Worm (Caenorhabditis elegans) whole organism, L4 larva: ENCODE results near the gene str-225.

ENCODE experiments used
- D1046.2 ChIP-seq: fragments of 200-800 bp; sonication (Bioruptor generic); IDR thresholded peaks from 2 replicates; pipeline ENCODE4 v1.3.6; 2022; ENCODE audit warnings: missing genetic modification characterization, missing compliant biosample characterization
- F37D6.2 ChIP-seq: sonication (generic microtip); optimal IDR thresholded peaks from 2 replicates; lab custom pipeline; 2016; ENCODE audit warnings: mild to moderate bottlenecking, missing genetic modification characterization, missing compliant biosample characterization
- Y105C5A.15 ChIP-seq: fragments of 200-800 bp; sonication (Bioruptor generic); IDR thresholded peaks from 2 replicates; pipeline ENCODE4 v1.3.6; 2022; ENCODE audit warnings: missing genetic modification characterization, missing compliant biosample characterization
- Y5F2A.4 ChIP-seq: fragments of 200-800 bp; sonication (Bioruptor generic); optimal IDR thresholded peaks from 2 replicates; lab custom pipeline; 2018; ENCODE audit warnings: mild to moderate bottlenecking, missing genetic modification characterization, missing compliant biosample characterization
- Y75B8A.6 ChIP-seq: fragments of 200-800 bp; sonication (Bioruptor generic); IDR thresholded peaks from 2 replicates; pipeline ENCODE4 v1.3.6; 2022; ENCODE audit warnings: missing genetic modification reagents, missing genetic modification characterization, missing compliant biosample characterization
- ZK337.2 ChIP-seq: fragments of 200-800 bp; sonication (Bioruptor generic); IDR thresholded peaks from 2 replicates; pipeline ENCODE4 v1.3.6; 2022; ENCODE audit warnings: missing genetic modification reagents, missing genetic modification characterization, missing compliant biosample characterization
- ceh-20 ChIP-seq: fragments of 200-800 bp; sonication (Bioruptor generic); IDR thresholded peaks from 2 replicates; pipeline ENCODE4 v1.3.6; 2022; ENCODE audit warnings: missing genetic modification reagents, missing genetic modification characterization, missing compliant biosample characterization
- ceh-62 ChIP-seq: sonication (generic microtip); optimal IDR thresholded peaks from 2 replicates; lab custom pipeline; 2017; ENCODE audit warnings: missing biosample characterization, missing genetic modification characterization
- ceh-82 ChIP-seq: sonication (generic microtip); optimal IDR thresholded peaks from 2 replicates; lab custom pipeline; 2017; ENCODE audit warnings: missing biosample characterization, missing genetic modification characterization
- dmd-6 ChIP-seq: fragments of 200-800 bp; sonication (Bioruptor generic); IDR thresholded peaks from 2 replicates; pipeline ENCODE4 v1.3.6; 2022; ENCODE audit warnings: missing genetic modification reagents, missing genetic modification characterization, missing compliant biosample characterization
- dpl-1 ChIP-seq: fragments of 150-350 bp; optimal IDR thresholded peaks from 2 replicates; lab custom pipeline; 2014; ENCODE audit warnings: missing biosample characterization, missing genetic modification reagents, missing genetic modification characterization
- egl-27 ChIP-seq: sonication (generic microtip); optimal IDR thresholded peaks from 3 replicates; lab custom pipeline; 2017; ENCODE audit warnings: missing biosample characterization, missing genetic modification reagents, missing genetic modification characterization
- fkh-10 ChIP-seq: fragments of 150-350 bp; optimal IDR thresholded peaks from 2 replicates; lab custom pipeline; 2014; ENCODE audit warnings: missing biosample characterization, missing genetic modification reagents, missing genetic modification characterization
- hif-1 ChIP-seq, 2 experiments: sonication (generic microtip); optimal IDR thresholded peaks; 2 replicates each; lab custom pipeline; 2016 to 2017; ENCODE audit warnings: missing compliant biosample characterization in 2 of 2, missing genetic modification characterization in 2 of 2, missing genetic modification reagents in 2 of 2, missing genotype in 2 of 2, mild to moderate bottlenecking in 1 of 2
- hmg-1.1 ChIP-seq: fragments of 200-800 bp; sonication (Bioruptor generic); IDR thresholded peaks from 2 replicates; pipeline ENCODE4 v1.3.6; 2022; ENCODE audit warnings: missing genetic modification reagents, missing genetic modification characterization, missing compliant biosample characterization
- lin-13 ChIP-seq: fragments of 150-350 bp; optimal IDR thresholded peaks from 2 replicates; lab custom pipeline; 2014; ENCODE audit warnings: missing biosample characterization, missing genetic modification reagents, missing genetic modification characterization
- lin-15B ChIP-seq: fragments of 150-350 bp; sonication (generic microtip); optimal IDR thresholded peaks from 3 replicates; lab custom pipeline; 2014; ENCODE audit warnings: missing biosample characterization, missing genetic modification characterization
- lin-38 ChIP-seq: fragments of 200-800 bp; sonication (Bioruptor generic); IDR thresholded peaks from 2 replicates; pipeline ENCODE4 v1.3.6; 2022; ENCODE audit warnings: missing genetic modification reagents, missing genetic modification characterization, missing compliant biosample characterization
- lin-39 ChIP-seq: fragments of 150-350 bp; optimal IDR thresholded peaks from 2 replicates; lab custom pipeline; 2014; ENCODE audit warnings: missing biosample characterization, missing genetic modification reagents, missing genetic modification characterization
- lsy-2 ChIP-seq, 2 experiments: fragments of 150-350 bp in 1 of 2; sonication (generic microtip) in 1 of 2; optimal IDR thresholded peaks; 2 replicates each; lab custom pipeline; 2014 to 2017; ENCODE audit warnings: missing biosample characterization in 2 of 2, missing genetic modification characterization in 2 of 2
- mdt-29 ChIP-seq: fragments of 200-800 bp; sonication (Bioruptor generic); IDR thresholded peaks from 2 replicates; pipeline ENCODE4 v1.3.6; 2022; ENCODE audit warnings: missing genetic modification reagents, missing genetic modification characterization, missing compliant biosample characterization
- mes-2 ChIP-seq: sonication (generic microtip); optimal IDR thresholded peaks from 2 replicates; lab custom pipeline; 2016; ENCODE audit warnings: missing genotype, mild to moderate bottlenecking, missing genetic modification characterization, missing compliant biosample characterization; ENCODE audit not compliant: poor library complexity, severe bottlenecking
- mxl-3 ChIP-seq: fragments of 200-800 bp; sonication (Bioruptor generic); optimal IDR thresholded peaks from 2 replicates; lab custom pipeline; 2018; ENCODE audit warnings: mild to moderate bottlenecking, missing genetic modification characterization, missing compliant biosample characterization
- nhr-10 ChIP-seq: fragments of 150-350 bp; optimal IDR thresholded peaks from 2 replicates; lab custom pipeline; 2014; ENCODE audit warnings: missing biosample characterization, missing genetic modification characterization
- nhr-237 ChIP-seq: sonication (generic microtip); optimal IDR thresholded peaks from 2 replicates; lab custom pipeline; 2017; ENCODE audit warnings: missing biosample characterization, missing genetic modification characterization
- nhr-41 ChIP-seq: fragments of 200-800 bp; sonication (Bioruptor generic); IDR thresholded peaks from 2 replicates; pipeline ENCODE4 v1.3.6; 2022; ENCODE audit warnings: missing genetic modification reagents, missing genetic modification characterization, missing compliant biosample characterization
- pha-4 ChIP-seq, 2 experiments: fragments of 150-350 bp in 1 of 2; fragments of 200-800 bp in 1 of 2; sonication (Bioruptor generic) in 1 of 2; IDR thresholded peaks in 1 of 2; optimal IDR thresholded peaks in 1 of 2; 2 replicates each; pipeline versions ENCODE4 v1.3.6 to Lab custom; 2014 to 2022; ENCODE audit warnings: missing genetic modification characterization in 2 of 2, missing genetic modification reagents in 2 of 2, missing biosample characterization in 1 of 2, missing compliant biosample characterization in 1 of 2
- pqm-1 ChIP-seq: sonication (generic microtip); optimal IDR thresholded peaks from 2 replicates; lab custom pipeline; 2017; ENCODE audit warnings: missing biosample characterization, missing genetic modification characterization
- saeg-2 ChIP-seq: fragments of 200-800 bp; sonication (Bioruptor generic); IDR thresholded peaks from 2 replicates; pipeline ENCODE4 v1.3.6; 2022; ENCODE audit warnings: missing genetic modification reagents, missing genetic modification characterization, missing compliant biosample characterization
- skn-1 ChIP-seq: fragments of 150-350 bp; optimal IDR thresholded peaks from 2 replicates; lab custom pipeline; 2014; ENCODE audit warnings: missing biosample characterization, missing genetic modification characterization
- snpc-1.2 ChIP-seq: fragments of 200-800 bp; sonication (Bioruptor generic); IDR thresholded peaks from 2 replicates; pipeline ENCODE4 v1.3.6; 2022; ENCODE audit warnings: missing genetic modification reagents, missing genetic modification characterization, missing compliant biosample characterization
- spr-1 ChIP-seq: sonication (generic microtip); optimal IDR thresholded peaks from 2 replicates; lab custom pipeline; 2016; ENCODE audit warnings: mild to moderate bottlenecking, missing genetic modification characterization, missing compliant biosample characterization
- spr-3 ChIP-seq: fragments of 200-800 bp; sonication (Bioruptor generic); optimal IDR thresholded peaks from 2 replicates; lab custom pipeline; 2018; ENCODE audit warnings: mild to moderate bottlenecking, missing genetic modification characterization, missing compliant biosample characterization
- unc-130 ChIP-seq: sonication (generic microtip); optimal IDR thresholded peaks from 2 replicates; lab custom pipeline; 2016; ENCODE audit warnings: missing genetic modification reagents, missing genetic modification characterization, missing compliant biosample characterization
- unc-62 ChIP-seq, 3 experiments: fragments of 150-350 bp in 1 of 3; sonication (generic microtip); optimal IDR thresholded peaks in 2 of 3; peaks in 1 of 3; 1 replicate in 1 of 3; 2 replicates in 2 of 3; lab custom pipeline; 2014 to 2017; ENCODE audit warnings: missing biosample characterization in 3 of 3, missing genetic modification characterization in 3 of 3, missing genetic modification reagents in 3 of 3, missing genotype in 1 of 3
- vab-7 ChIP-seq: fragments of 200-800 bp; sonication (Bioruptor generic); IDR thresholded peaks from 2 replicates; pipeline ENCODE4 v1.3.6; 2022; ENCODE audit warnings: missing genetic modification reagents, missing genetic modification characterization, missing compliant biosample characterization
- zfp-2 ChIP-seq: sonication (generic microtip); optimal IDR thresholded peaks from 2 replicates; lab custom pipeline; 2016; ENCODE audit warnings: mild to moderate bottlenecking, missing genetic modification characterization, missing compliant biosample characterization
- ztf-11 ChIP-seq: fragments of 150-350 bp; optimal IDR thresholded peaks from 2 replicates; lab custom pipeline; 2014; ENCODE audit warnings: missing biosample characterization, missing genetic modification characterization

Gene str-225

ce11 chrV:3470782-3471181, 36.8 kb upstream of the str-225 start, which contains the start of gene srbc-29:
srbc-29 (minus strand) TSS chrV:3470882.
- TF ChIP-seq lin-13 (GFP tag; lab: Kevin White, UChicago), result no peak
- no peak for TF ChIP-seq lin-39 (tag; lab: Kevin White, UChicago)

DNA sequence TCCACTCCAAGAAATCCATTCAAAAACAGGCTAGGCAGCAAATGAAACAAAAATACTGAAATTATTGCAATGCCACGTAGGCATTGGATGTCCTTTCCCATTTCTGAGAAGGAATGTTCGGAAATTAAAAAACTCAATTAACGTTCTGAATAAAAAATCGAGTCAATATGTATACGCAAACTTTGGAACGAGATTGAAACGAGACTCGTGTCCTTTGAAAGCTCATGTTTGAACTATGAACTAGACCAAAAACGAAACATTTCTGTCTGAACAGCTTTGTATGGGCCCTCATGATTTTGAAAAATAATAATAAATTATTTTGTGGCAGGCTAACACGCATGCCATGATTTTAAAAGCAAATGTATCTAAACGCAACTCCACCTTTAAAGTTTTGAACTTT, 32.6 kb upstream of the str-225 start, which contains the start of gene oac-2:
Gene oac-2 (minus strand): TSS at position 101 of the 400 bp plus-strand sequence.
- TF ChIP-seq snpc-1.2 (GFP tag; lab: Robert Waterston, UW) (no peak), skn-1 (tag; lab: Kevin White, UChicago) (no peak), pha-4 (GFP tag; IDR thresholded peaks at IDR 0.05; lab: Robert Waterston, UW) (no peak), pha-4 (tag; optimal IDR thresholded peaks at IDR 0.05; lab: Kevin White, UChicago) (no peak), ceh-62 (tag; lab: Kevin White, UChicago) (no peak), mes-2 (tag; lab: Kevin White, UChicago) (no peak), pqm-1 (tag; lab: Kevin White, UChicago) (no peak), lin-38 (GFP tag; lab: Robert Waterston, UW) (no peak)

- TF ChIP-seq unc-62 (GFP tag; optimal IDR thresholded peaks at IDR 0.05 in 1 of 2; lab: Kevin White, UChicago) (peak in 1 of 2 experiments; percentile 97), unc-62 (tag; optimal IDR thresholded peaks at IDR 0.05; lab: Kevin White, UChicago) (no peak), nhr-41 (GFP tag; lab: Robert Waterston, UW) (no peak)
These were observed 31.4 kb upstream of the str-225 start for ce11 chrV:3476228-3476627.

- TF ChIP-seq vab-7 (no peak), lsy-2 (tag; optimal IDR thresholded peaks at IDR 0.05; lab: Kevin White, UChicago) (no peak), D1046.2 (GFP tag; lab: Robert Waterston, UW) (no peak), dpl-1 (GFP tag; lab: Kevin White, UChicago) (no peak), ceh-82 (no peak), Y75B8A.6 (no peak), spr-3 (GFP tag; lab: Kevin White, UChicago) (no peak), unc-130 (GFP tag; lab: Kevin White, UChicago) (no peak), mdt-29 (GFP tag; lab: Robert Waterston, UW) (no peak), pha-4 (GFP tag; IDR thresholded peaks at IDR 0.05; lab: Robert Waterston, UW) (no peak), pha-4 (tag; optimal IDR thresholded peaks at IDR 0.05; lab: Kevin White, UChicago) (no peak), fkh-10 (no peak), Y105C5A.15 (GFP tag; lab: Robert Waterston, UW) (no peak), egl-27 (tag; lab: Kevin White, UChicago) (no peak), ZK337.2 (GFP tag; lab: Robert Waterston, UW) (no peak), F37D6.2 (tag; lab: Kevin White, UChicago) (no peak), saeg-2 (GFP tag; lab: Robert Waterston, UW) (no peak), ztf-11 (tag; lab: Kevin White, UChicago) (no peak)
- TF ChIP-seq, all 104 proteins: peak for 0
These were observed 30.1 kb upstream of the str-225 start, which contains the start of gene srbc-31 for ce11 chrV:3477496-3477895. srbc-31 (minus strand) TSS chrV:3477596.

ce11 chrV:3480346-3480745, 27.3 kb upstream of the str-225 start, which contains the start of gene srbc-30:
srbc-30 (minus strand) TSS chrV:3480446.
- TF ChIP-seq ceh-20 (GFP tag; lab: Robert Waterston, UW) (no peak), vab-7 (no peak), mes-2 (tag; lab: Kevin White, UChicago) (no peak), zfp-2 (tag; lab: Kevin White, UChicago) (no peak), nhr-237 (tag; lab: Kevin White, UChicago) (no peak), spr-3 (GFP tag; lab: Kevin White, UChicago) (no peak), dmd-6 (no peak), Y5F2A.4 (GFP tag; lab: Kevin White, UChicago) (no peak), mxl-3 (GFP tag; lab: Kevin White, UChicago) (no peak), lin-15B (no peak), hmg-1.1 (GFP tag; lab: Robert Waterston, UW) (no peak), nhr-10 (no peak), ztf-11 (tag; lab: Kevin White, UChicago) (no peak), spr-1 (tag; lab: Kevin White, UChicago) (no peak), hif-1 (tag; optimal IDR thresholded peaks at IDR 0.05; lab: Kevin White, UChicago) (no peak)
